Worm (Caenorhabditis elegans): Measurements from ENCODE around the gene F25B3.2.

The F25B3.2 gene

DNA sequence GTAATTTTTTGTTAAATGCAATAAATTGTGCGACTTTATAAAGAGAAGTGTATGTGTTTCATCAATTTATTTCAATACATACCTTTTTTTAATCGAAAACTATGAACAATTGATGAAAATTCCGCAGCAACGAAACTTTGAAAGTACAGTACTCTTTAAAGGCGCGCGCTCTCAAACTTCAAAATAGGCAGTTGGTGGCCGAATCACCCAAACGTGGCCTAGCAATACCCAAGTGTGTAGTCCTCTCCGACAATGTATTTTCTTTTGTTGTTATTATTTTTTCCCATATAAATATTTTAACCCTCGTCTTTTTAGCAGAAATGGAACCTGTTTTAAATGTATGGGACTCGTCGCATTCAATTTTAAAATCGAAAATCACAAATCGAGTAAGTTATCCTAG lies 40.6 kb upstream of the F25B3.2 start, which contains the start of gene C50F4.4:
C50F4.4 (plus strand) TSS at position 267 of the 400 bp plus-strand sequence.
- TF ChIP-seq flh-1 (GFP tag; optimal IDR thresholded peaks at IDR 0.05) (no peak), ztf-11 (tag; optimal IDR thresholded peaks at IDR 0.05) (no peak), zip-8 (tag; optimal IDR thresholded peaks at IDR 0.05) (no peak), unc-120 (tag; optimal IDR thresholded peaks at IDR 0.05; ENCODE audit: poor library complexity, severe bottlenecking) (peak; percentile 34)

DNA sequence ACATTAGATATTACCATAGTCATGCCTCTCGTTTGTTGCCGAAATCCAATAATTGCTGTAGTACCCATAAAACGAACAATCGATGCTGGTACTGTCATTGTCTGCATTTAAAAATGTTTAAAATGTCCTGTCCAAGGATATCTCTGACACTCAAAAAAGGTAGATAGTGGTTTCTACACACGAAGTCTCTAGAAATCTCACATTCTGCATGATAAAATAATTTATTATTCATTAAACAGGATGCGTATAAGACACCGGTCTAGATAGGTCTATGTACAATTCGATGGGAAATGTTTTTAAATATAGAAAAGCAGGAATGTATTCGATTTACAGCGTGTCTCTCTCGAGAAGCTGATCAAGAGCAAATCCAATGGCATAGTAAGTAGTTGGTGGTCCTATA lies 37.5 kb upstream of the F25B3.2 start, which contains the start of gene C50F4.12:
C50F4.12 (minus strand) TSS at position 101 of the 400 bp plus-strand sequence.
- TF ChIP-seq nhr-28 (tag; optimal IDR thresholded peaks at IDR 0.05) (no peak), mab-5 (tag; optimal IDR thresholded peaks at IDR 0.05) (no peak), blmp-1 (tag; optimal IDR thresholded peaks at IDR 0.05) (no peak), ces-1 (GFP tag; optimal IDR thresholded peaks at IDR 0.05) (no peak), ztf-11 (tag; optimal IDR thresholded peaks at IDR 0.05) (no peak)

DNA sequence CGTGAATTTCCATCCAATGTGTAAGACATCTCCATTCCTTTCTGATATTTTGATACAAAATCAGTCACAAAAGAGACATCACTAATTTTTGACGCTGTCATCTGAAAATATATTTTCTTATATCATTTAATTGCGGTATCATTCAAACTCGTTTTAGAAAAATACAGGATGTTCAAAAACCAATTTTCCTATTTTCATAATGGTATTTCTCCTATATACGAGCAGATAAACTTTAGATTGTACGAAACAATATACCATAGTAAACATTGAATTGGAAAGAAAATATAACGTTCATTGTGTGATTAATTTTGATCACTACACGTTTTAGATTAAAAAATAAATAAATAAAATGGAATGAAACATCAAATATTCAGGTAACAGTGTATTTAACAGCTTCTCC lies 35.6 kb upstream of the F25B3.2 start, which contains the start of gene C50F4.16:
C50F4.16 (minus strand) TSS at position 101 of the 400 bp plus-strand sequence.
- TF ChIP-seq zip-8 (tag; optimal IDR thresholded peaks at IDR 0.05): no peak
- no peak for TF ChIP-seq unc-39 (tag; optimal IDR thresholded peaks at IDR 0.05)
- TF ChIP-seq bed-3 (GFP tag; optimal IDR thresholded peaks at IDR 0.05): no peak
- TF ChIP-seq cnd-1 (tag; optimal IDR thresholded peaks at IDR 0.05): no peak
- TF ChIP-seq unc-120 (tag; optimal IDR thresholded peaks at IDR 0.05; ENCODE audit: poor library complexity, severe bottlenecking): no peak
- no peak for TF ChIP-seq snpc-4 (tag; optimal IDR thresholded peaks at IDR 0.05)
- no peak for TF ChIP-seq elt-3 (tag; optimal IDR thresholded peaks at IDR 0.05)
- no peak for TF ChIP-seq mls-2 (tag; optimal IDR thresholded peaks at IDR 0.05)
- TF ChIP-seq tbx-8 (GFP tag; optimal IDR thresholded peaks at IDR 0.05): no peak
- TF ChIP-seq ceh-43 (GFP tag; optimal IDR thresholded peaks at IDR 0.05): no peak
- TF ChIP-seq lin-32 (GFP tag; optimal IDR thresholded peaks at IDR 0.05): no peak
- no peak for TF ChIP-seq sem-2 (GFP tag; optimal IDR thresholded peaks at IDR 0.05)
- TF ChIP-seq unc-62 (GFP tag; optimal IDR thresholded peaks at IDR 0.05): no peak

DNA sequence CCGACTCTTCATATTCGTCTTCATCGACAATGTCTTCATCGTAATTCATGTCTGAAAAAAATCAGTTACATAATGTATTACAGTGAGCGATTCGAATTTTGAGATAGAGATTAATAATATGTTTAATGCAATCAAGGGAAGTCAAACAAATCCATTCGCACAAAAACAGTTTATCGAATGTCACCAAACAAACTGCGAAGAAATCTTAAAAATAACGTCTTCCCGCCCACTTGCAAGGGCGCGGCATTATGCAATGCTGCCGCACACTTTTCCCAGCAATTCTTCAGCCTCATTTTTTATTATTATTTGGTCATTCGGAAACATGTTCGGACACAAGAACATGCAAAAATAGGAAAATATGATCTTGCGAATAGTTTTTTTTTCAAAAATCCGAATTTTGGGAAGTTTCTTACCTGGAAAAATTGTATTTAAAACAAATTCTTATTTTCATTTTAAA lies 32.9 kb upstream of the F25B3.2 start, which contains the start of gene mdf-1:
mdf-1 (minus strand) TSS at position 51 of the 457 bp plus-strand sequence.
- TF ChIP-seq pha-4 (tag; optimal IDR thresholded peaks at IDR 0.05) (peak; percentile 57), lsy-2 (tag; optimal IDR thresholded peaks at IDR 0.05) (peak; percentile 61), hlh-1 (tag; optimal IDR thresholded peaks at IDR 0.05) (peak; percentile 44), zip-8 (tag; optimal IDR thresholded peaks at IDR 0.05) (no peak), lin-13 (tag; optimal IDR thresholded peaks at IDR 0.05) (peak; percentile 71), M03D4.4 (tag; optimal IDR thresholded peaks at IDR 0.05) (peak; percentile 54), ceh-43 (GFP tag; optimal IDR thresholded peaks at IDR 0.05) (peak; percentile 16), nhr-12 (tag; optimal IDR thresholded peaks at IDR 0.05) (no peak), mep-1 (tag; optimal IDR thresholded peaks at IDR 0.05) (peak; percentile 83), elt-1 (tag; optimal IDR thresholded peaks at IDR 0.05; ENCODE audit: borderline replicate concordance, insufficient read depth) (peak; percentile 10), nhr-28 (tag; optimal IDR thresholded peaks at IDR 0.05) (no peak), cnd-1 (tag; optimal IDR thresholded peaks at IDR 0.05) (peak; percentile 12), nhr-237 (tag; optimal IDR thresholded peaks at IDR 0.05) (peak; percentile 71), ces-1 (GFP tag; optimal IDR thresholded peaks at IDR 0.05) (peak; percentile 49), mab-5 (tag; optimal IDR thresholded peaks at IDR 0.05) (no peak), unc-62 (GFP tag; optimal IDR thresholded peaks at IDR 0.05) (peak; percentile 23), ham-2 (GFP tag; optimal IDR thresholded peaks at IDR 0.05) (no peak), lin-32 (GFP tag; optimal IDR thresholded peaks at IDR 0.05) (no peak), nhr-2 (tag; optimal IDR thresholded peaks at IDR 0.05) (no peak), mls-2 (tag; optimal IDR thresholded peaks at IDR 0.05) (peak; percentile 35), ceh-39 (tag; optimal IDR thresholded peaks at IDR 0.05) (peak; percentile 29), sptf-1 (tag; optimal IDR thresholded peaks at IDR 0.05) (peak; percentile 70)

DNA sequence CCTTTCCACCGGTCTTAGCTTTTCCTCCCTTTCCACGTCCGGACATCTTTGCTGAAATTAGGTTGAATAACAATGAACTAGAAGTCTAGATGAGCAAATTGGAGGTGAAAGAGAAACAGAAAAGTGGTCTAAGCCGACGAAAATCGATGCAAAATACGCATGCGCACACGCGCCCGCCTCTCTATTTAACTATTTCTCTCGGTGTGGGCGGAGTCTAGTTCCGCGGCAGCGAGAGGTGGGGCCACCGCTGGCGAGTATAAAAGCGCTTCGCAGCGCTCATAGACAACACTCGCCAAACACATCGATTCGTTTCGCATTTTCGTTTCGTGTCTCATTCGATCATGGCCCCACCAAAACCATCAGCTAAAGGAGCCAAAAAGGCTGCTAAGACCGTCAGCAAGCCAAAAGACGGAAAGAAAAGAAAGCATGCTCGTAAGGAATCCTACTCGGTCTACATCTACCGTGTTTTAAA lies 31.8 kb upstream of the F25B3.2 start, which contains the start of the genes his-35 and his-41:
his-35 (minus strand) TSS at position 51 of the 472 bp plus-strand sequence.
his-41 (plus strand) TSS at position 299 of the 472 bp plus-strand sequence.
- TF ChIP-seq pha-4 (tag; optimal IDR thresholded peaks at IDR 0.05) (peak; percentile 32), ces-1 (GFP tag; optimal IDR thresholded peaks at IDR 0.05) (peak; percentile 26), sptf-1 (tag; optimal IDR thresholded peaks at IDR 0.05) (no peak)

All from whole organism, mixed stage, embryonic.